Fruit fly (Drosophila melanogaster) whole organism, pupa: ENCODE data around the gene Jon99Fi.

ENCODE experiments used
- CG13204 ChIP-seq: fragments of 200-800 bp; sonication (Bioruptor generic); optimal IDR thresholded peaks from 2 replicates; lab custom pipeline; 2018; ENCODE audit warnings: missing biosample characterization, mild to moderate bottlenecking, missing genetic modification characterization, moderate library complexity
- CG32121 ChIP-seq: fragments of 200-800 bp; sonication (Bioruptor generic); IDR thresholded peaks from 2 replicates; pipeline ENCODE4 v1.3.6; 2022; ENCODE audit warnings: missing biosample characterization, missing genetic modification characterization
- CG34367 ChIP-seq: fragments of 200-800 bp; sonication (Bioruptor generic); optimal IDR thresholded peaks from 2 replicates; lab custom pipeline; 2018; ENCODE audit warnings: missing biosample characterization, mild to moderate bottlenecking, missing genetic modification characterization
- CG9948 ChIP-seq: fragments of 200-800 bp; sonication (Bioruptor generic); optimal IDR thresholded peaks from 2 replicates; lab custom pipeline; 2018; ENCODE audit warnings: missing biosample characterization, mild to moderate bottlenecking, missing genetic modification characterization, moderate library complexity
- EcR ChIP-seq: fragments of 200-800 bp; sonication (Bioruptor generic); optimal IDR thresholded peaks from 3 replicates; lab custom pipeline; 2019; ENCODE audit warnings: missing biosample characterization, missing genetic modification characterization, mild to moderate bottlenecking, moderate library complexity, missing genetic modification reagents
- Pif1B ChIP-seq: fragments of 200-800 bp; sonication (Bioruptor generic); optimal IDR thresholded peaks from 3 replicates; lab custom pipeline; 2016; ENCODE audit warnings: missing biosample characterization, missing genetic modification characterization
- gl ChIP-seq: fragments of 200-800 bp; sonication (Bioruptor generic); optimal IDR thresholded peaks from 2 replicates; lab custom pipeline; 2018; ENCODE audit warnings: missing biosample characterization, mild to moderate bottlenecking, missing genetic modification characterization

DNA sequence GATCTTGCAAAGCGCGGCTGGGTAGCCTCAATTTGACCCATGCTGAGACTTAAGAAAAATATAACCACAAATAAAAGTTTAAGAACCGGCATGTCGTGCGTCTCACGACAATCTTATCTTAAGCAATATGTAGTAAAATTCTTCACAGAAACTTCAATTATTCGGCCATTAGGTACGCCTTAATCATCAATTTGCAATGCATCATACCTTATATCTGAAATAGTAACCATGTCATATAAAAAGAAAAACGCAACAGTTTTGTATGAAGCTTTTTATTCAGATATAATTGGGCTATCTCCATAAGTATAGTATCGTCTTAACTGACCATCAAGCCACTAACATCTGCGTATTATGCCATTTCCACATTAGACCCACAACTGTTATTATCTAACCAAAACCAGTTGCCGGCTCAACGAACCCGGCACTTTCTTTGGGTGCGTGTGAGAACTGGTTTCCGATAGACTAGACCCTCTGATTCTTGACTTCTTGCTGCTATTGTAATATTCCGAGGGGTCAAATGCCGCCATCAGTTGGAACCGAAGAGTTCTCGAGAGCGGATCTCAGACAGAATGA, 25.6 kb downstream of the Jon99Fi start, which contains the start of the genes CG31524 and CG9698:
- TF ChIP-seq EcR (no peak), Pif1B (GFP tag; lab: Kevin White, UChicago) (no peak), CG13204 (no peak), gl (tag; lab: Kevin White, UChicago) (no peak), CG32121 (GFP tag; lab: Robert Waterston, UW) (no peak), CG9948 (tag; lab: Kevin White, UChicago) (no peak), CG34367 (tag; lab: Kevin White, UChicago) (no peak)
